Worm (Caenorhabditis elegans): ENCODE results near the gene tctn-1.
A peak's percentile ranks its signal among the peaks of the same experiment; 100 is the strongest.
"Not testable (repeated sequence)": the region's sequence is repeated elsewhere in the genome, so short reads cannot be mapped to it uniquely, and the experiment has no call there.

ce11 chrIV:4725478-4725920 lies 22.1 kb downstream of the tctn-1 start:
- TF ChIP-seq R02D3.7 (tag; optimal IDR thresholded peaks at IDR 0.05) (peak; percentile 21), lin-13 (GFP tag; optimal IDR thresholded peaks at IDR 0.05) (peak; percentile 68), crh-2 (tag; optimal IDR thresholded peaks at IDR 0.05) (peak; percentile 36)
- TF ChIP-seq sem-4, ceh-82 (tag; optimal IDR thresholded peaks at IDR 0.05): not testable (repeated sequence)
